Worm (Caenorhabditis elegans) whole organism, young adult: Measurements from ENCODE around the gene ZK813.7.

Experiments
- F37B4.10 ChIP-seq: fragments of 200-800 bp; sonication (Bioruptor generic); IDR thresholded peaks from 2 replicates; pipeline ENCODE4 v1.3.6; 2022; ENCODE audit warnings: missing genetic modification characterization, missing compliant biosample characterization
- F57A8.1 ChIP-seq: fragments of 200-800 bp; sonication (Bioruptor generic); optimal IDR thresholded peaks from 2 replicates; lab custom pipeline; 2018; ENCODE audit warnings: mild to moderate bottlenecking, missing genetic modification characterization, moderate library complexity, missing compliant biosample characterization
- T07F8.4 ChIP-seq: sonication (generic microtip); optimal IDR thresholded peaks from 2 replicates; lab custom pipeline; 2016; ENCODE audit warnings: mild to moderate bottlenecking, missing genetic modification characterization, moderate library complexity, missing compliant biosample characterization
- Y95B8A.8 ChIP-seq: fragments of 200-800 bp; sonication (Bioruptor generic); IDR thresholded peaks from 2 replicates; pipeline ENCODE4 v1.3.6; 2022; ENCODE audit warnings: missing genetic modification reagents, missing genetic modification characterization, missing compliant biosample characterization
- attf-5 ChIP-seq: fragments of 200-800 bp; sonication (Bioruptor generic); optimal IDR thresholded peaks from 2 replicates; lab custom pipeline; 2018; ENCODE audit warnings: mild to moderate bottlenecking, missing genetic modification characterization, missing compliant biosample characterization
- bed-1 ChIP-seq: fragments of 200-800 bp; sonication (Bioruptor generic); IDR thresholded peaks from 2 replicates; pipeline ENCODE4 v1.3.6; 2022; ENCODE audit warnings: missing genetic modification reagents, missing genetic modification characterization, missing compliant biosample characterization
- cebp-1 ChIP-seq, 2 experiments: fragments of 200-800 bp in 1 of 2; sonication (Bioruptor generic) in 1 of 2; sonication (generic microtip) in 1 of 2; IDR thresholded peaks in 1 of 2; optimal IDR thresholded peaks in 1 of 2; 2 replicates each; pipeline versions ENCODE4 v1.3.6 to Lab custom; 2017 to 2022; ENCODE audit warnings: missing compliant biosample characterization in 2 of 2, missing genetic modification characterization in 2 of 2, mild to moderate bottlenecking in 1 of 2, missing genetic modification reagents in 1 of 2, moderate library complexity in 1 of 2
- ceh-100 ChIP-seq: fragments of 200-800 bp; sonication (Bioruptor generic); IDR thresholded peaks from 2 replicates; pipeline ENCODE4 v1.3.6; 2022; ENCODE audit warnings: missing genetic modification reagents, missing genetic modification characterization, missing compliant biosample characterization
- ceh-79 ChIP-seq: sonication (generic microtip); optimal IDR thresholded peaks from 2 replicates; lab custom pipeline; 2017; ENCODE audit warnings: mild to moderate bottlenecking, missing genetic modification characterization, missing compliant biosample characterization
- chd-7 ChIP-seq: sonication (generic microtip); optimal IDR thresholded peaks from 2 replicates; lab custom pipeline; 2016; ENCODE audit warnings: mild to moderate bottlenecking, missing genetic modification characterization, moderate library complexity, missing compliant biosample characterization
- dpl-1 ChIP-seq: fragments of 150-350 bp; optimal IDR thresholded peaks from 2 replicates; lab custom pipeline; 2014; ENCODE audit warnings: missing biosample characterization, missing genetic modification reagents, missing genetic modification characterization
- egl-44 ChIP-seq: fragments of 200-800 bp; sonication (Bioruptor generic); IDR thresholded peaks from 2 replicates; pipeline ENCODE4 v1.3.6; 2022; ENCODE audit warnings: missing genetic modification reagents, missing genetic modification characterization, missing compliant biosample characterization
- egrh-3 ChIP-seq: fragments of 200-800 bp; sonication (Bioruptor generic); IDR thresholded peaks from 2 replicates; pipeline ENCODE4 v1.3.6; 2022; ENCODE audit warnings: missing genetic modification reagents, missing genetic modification characterization, missing compliant biosample characterization
- fkh-3 ChIP-seq: sonication (generic microtip); optimal IDR thresholded peaks from 2 replicates; lab custom pipeline; 2016; ENCODE audit warnings: mild to moderate bottlenecking, missing genetic modification characterization, missing compliant biosample characterization
- hlh-12 ChIP-seq: sonication (generic microtip); optimal IDR thresholded peaks from 2 replicates; lab custom pipeline; 2016; ENCODE audit warnings: missing genetic modification characterization, missing compliant biosample characterization
- hsf-1 ChIP-seq: fragments of 200-800 bp; sonication (Bioruptor generic); IDR thresholded peaks from 2 replicates; pipeline ENCODE4 v1.3.6; 2022; ENCODE audit warnings: missing genetic modification reagents, missing genetic modification characterization, missing compliant biosample characterization
- let-526 ChIP-seq: fragments of 200-800 bp; sonication (Bioruptor generic); IDR thresholded peaks from 2 replicates; pipeline ENCODE4 v1.3.6; 2022; ENCODE audit warnings: missing genetic modification reagents, missing genetic modification characterization, missing compliant biosample characterization
- let-607 ChIP-seq, 2 experiments: fragments of 200-800 bp in 1 of 2; sonication (Bioruptor generic) in 1 of 2; sonication (generic microtip) in 1 of 2; optimal IDR thresholded peaks; 2 replicates each; lab custom pipeline; 2016 to 2018; ENCODE audit warnings: mild to moderate bottlenecking in 2 of 2, missing compliant biosample characterization in 2 of 2, missing genetic modification characterization in 2 of 2, moderate library complexity in 2 of 2, missing genotype in 1 of 2
- lin-35 ChIP-seq, 3 experiments: fragments of 150-350 bp in 2 of 3; sonication (generic microtip) in 1 of 3; optimal IDR thresholded peaks; 2 replicates each; lab custom pipeline; 2014 to 2018; ENCODE audit warnings: missing biosample characterization in 3 of 3, missing genetic modification characterization in 3 of 3, missing genetic modification reagents in 3 of 3
- mxl-1 ChIP-seq: sonication (generic microtip); optimal IDR thresholded peaks from 2 replicates; lab custom pipeline; 2016; ENCODE audit warnings: missing genetic modification characterization, missing compliant biosample characterization
- nfyb-1 ChIP-seq: fragments of 200-800 bp; sonication (Bioruptor generic); IDR thresholded peaks from 2 replicates; pipeline ENCODE4 v1.3.6; 2022; ENCODE audit warnings: missing genetic modification reagents, missing genetic modification characterization, missing compliant biosample characterization
- nhr-90 ChIP-seq: sonication (generic microtip); optimal IDR thresholded peaks from 2 replicates; lab custom pipeline; 2016; ENCODE audit warnings: missing genotype, mild to moderate bottlenecking, missing genetic modification characterization, missing compliant biosample characterization
- sea-2 ChIP-seq: fragments of 200-800 bp; sonication (Bioruptor generic); IDR thresholded peaks from 2 replicates; pipeline ENCODE4 v1.3.6; 2022; ENCODE audit warnings: missing genetic modification characterization, missing compliant biosample characterization
- somi-1 ChIP-seq: fragments of 200-800 bp; sonication (Bioruptor generic); optimal IDR thresholded peaks from 2 replicates; lab custom pipeline; 2018; ENCODE audit warnings: mild to moderate bottlenecking, missing genetic modification characterization, missing compliant biosample characterization
- zfh-2 ChIP-seq: fragments of 200-800 bp; sonication (Bioruptor generic); conservative IDR thresholded peaks from 2 replicates; pipeline ENCODE4 v1.3.6; 2022; ENCODE audit warnings: missing genetic modification reagents, missing genetic modification characterization, missing compliant biosample characterization
- zim-3 ChIP-seq: sonication (generic microtip); optimal IDR thresholded peaks from 2 replicates; lab custom pipeline; 2017; ENCODE audit warnings: mild to moderate bottlenecking, missing genetic modification characterization, moderate library complexity, missing compliant biosample characterization
- ztf-3 ChIP-seq: fragments of 200-800 bp; sonication (Bioruptor generic); optimal IDR thresholded peaks from 2 replicates; lab custom pipeline; 2018; ENCODE audit warnings: mild to moderate bottlenecking, missing genetic modification characterization, missing compliant biosample characterization

ZK813.7 gene

DNA sequence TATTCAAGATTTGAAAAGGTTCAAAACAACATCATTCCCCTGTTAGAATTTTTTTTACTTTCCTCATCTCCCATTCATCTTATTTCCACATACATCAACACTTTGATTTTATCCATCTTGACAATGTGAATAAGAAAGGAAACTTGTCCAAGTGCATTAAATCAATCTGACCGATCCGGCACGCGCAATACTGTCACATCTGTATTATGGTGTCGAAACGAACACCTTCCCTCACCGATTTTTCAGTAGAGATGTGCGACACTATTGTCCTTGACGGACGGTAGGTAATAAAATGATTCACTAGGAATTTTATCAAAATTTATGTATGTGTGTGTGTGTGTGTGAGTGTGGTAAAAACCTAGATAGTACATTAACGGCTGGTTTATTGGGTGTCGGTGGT, 19.3 kb downstream of the ZK813.7 start:
- TF ChIP-seq T07F8.4 (tag; lab: Kevin White, UChicago): no peak
- no peak for TF ChIP-seq lin-35 (GFP tag; optimal IDR thresholded peaks at IDR 0.05; lab: Kevin White, UChicago)
- no peak for TF ChIP-seq F57A8.1
- no peak for TF ChIP-seq zfh-2 (GFP tag; lab: Robert Waterston, UW)
- TF ChIP-seq, all 124 proteins: peak for 0

- TF ChIP-seq ztf-3: no peak
- TF ChIP-seq cebp-1 (GFP tag; IDR thresholded peaks at IDR 0.05; lab: Robert Waterston, UW): peak; percentile 52; the same call in 1 of the 2 replicates
- TF ChIP-seq cebp-1 (tag; optimal IDR thresholded peaks at IDR 0.05; lab: Kevin White, UChicago): peak; percentile 91
Observed at ce11 chrX:3464309-3465038, 19.9 kb downstream of the ZK813.7 start.

- TF ChIP-seq F37B4.10 (GFP tag; lab: Robert Waterston, UW) (no peak), nhr-90 (tag; lab: Kevin White, UChicago) (no peak), let-607 (tag; optimal IDR thresholded peaks at IDR 0.05; lab: Kevin White, UChicago) (no peak), ceh-100 (GFP tag; lab: Robert Waterston, UW) (no peak), attf-5 (GFP tag; lab: Kevin White, UChicago) (no peak), hlh-12 (tag; lab: Kevin White, UChicago) (no peak), fkh-3 (tag; lab: Kevin White, UChicago) (no peak)
- TF ChIP-seq, all 124 proteins: peak for 0
Observed at ce11 chrX:3465785-3466184, 21.2 kb downstream of the ZK813.7 start, which contains the start of the genes ZK377.15 and sax-3. Gene ZK377.15, minus strand, starts transcription at chrX:3465885. Gene sax-3, minus strand, starts transcription at chrX:3465927.

ce11 chrX:3467004-3467761, 22.6 kb downstream of the ZK813.7 start:
- TF ChIP-seq ceh-79 (tag; lab: Kevin White, UChicago) (no peak), chd-7 (no peak), dpl-1 (GFP tag; lab: Kevin White, UChicago) (no peak), zim-3 (tag; lab: Kevin White, UChicago) (no peak), nfyb-1 (GFP tag; lab: Robert Waterston, UW) (no peak), hsf-1 (GFP tag; lab: Robert Waterston, UW) (no peak), mxl-1 (tag; lab: Kevin White, UChicago) (no peak), Y95B8A.8 (GFP tag; lab: Robert Waterston, UW) (no peak), bed-1 (GFP tag; lab: Robert Waterston, UW) (no peak), hlh-12 (tag; lab: Kevin White, UChicago) (no peak), zfh-2 (GFP tag; lab: Robert Waterston, UW) (no peak)
- TF ChIP-seq, all 124 proteins: peak for 0

DNA sequence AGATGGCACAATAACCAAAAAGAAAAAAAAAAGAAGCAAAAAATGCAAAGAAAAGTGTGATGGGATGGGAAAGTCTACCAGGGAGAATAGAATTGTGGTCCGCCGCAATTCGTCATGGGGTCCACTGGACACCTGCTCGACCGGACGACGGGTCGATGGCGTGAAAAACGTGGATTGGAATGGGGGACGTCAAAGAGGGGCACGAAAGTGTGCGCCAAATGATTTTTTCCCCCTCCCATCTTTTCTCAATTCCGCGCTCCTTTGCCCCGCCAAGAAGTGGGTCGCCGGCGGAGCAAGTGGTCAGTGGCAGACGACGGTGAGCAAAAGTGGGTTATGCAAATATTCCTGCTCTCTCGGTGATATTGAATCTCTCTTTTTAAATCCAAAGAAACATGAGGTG, 23.3 kb downstream of the ZK813.7 start:
- TF ChIP-seq let-526 (GFP tag; lab: Robert Waterston, UW) (no peak), egl-44 (GFP tag; lab: Robert Waterston, UW) (0 out of 2 replicates have a peak, but pooled peaks have one; percentile 26), zfh-2 (GFP tag; lab: Robert Waterston, UW) (peak; percentile 79), egrh-3 (GFP tag; lab: Robert Waterston, UW) (peak; percentile 19; the same call in 1 of the 2 replicates)

ce11 chrX:3469332-3469731, 24.7 kb downstream of the ZK813.7 start:
- peak; percentile 77 for TF ChIP-seq zfh-2 (GFP tag; lab: Robert Waterston, UW)
- no peak for TF ChIP-seq egrh-3 (GFP tag; lab: Robert Waterston, UW)
- no peak for TF ChIP-seq sea-2 (GFP tag; lab: Robert Waterston, UW)
- peak; percentile 8 for TF ChIP-seq somi-1 (GFP tag; lab: Kevin White, UChicago)
